Worm (Caenorhabditis elegans) whole organism, L2 larva: ENCODE data around the gene grl-10.

ENCODE experiments used
- C34F6.9 ChIP-seq: fragments of 150-350 bp; optimal IDR thresholded peaks from 2 replicates; lab custom pipeline; 2014; ENCODE audit warnings: missing biosample characterization, missing genetic modification characterization
- F13H6.1 ChIP-seq: sonication (generic microtip); optimal IDR thresholded peaks from 2 replicates; lab custom pipeline; 2016; ENCODE audit warnings: missing genetic modification characterization, missing compliant biosample characterization
- R02D3.7 ChIP-seq: fragments of 150-350 bp; optimal IDR thresholded peaks from 2 replicates; lab custom pipeline; 2014; ENCODE audit warnings: missing biosample characterization, missing genetic modification characterization
- Y55F3AM.14 ChIP-seq: fragments of 200-800 bp; sonication (Bioruptor generic); optimal IDR thresholded peaks from 2 replicates; lab custom pipeline; 2018; ENCODE audit warnings: mild to moderate bottlenecking, missing genetic modification characterization, missing compliant biosample characterization
- alr-1 ChIP-seq: fragments of 150-350 bp; optimal IDR thresholded peaks from 2 replicates; lab custom pipeline; 2014; ENCODE audit warnings: missing biosample characterization, missing genetic modification characterization
- ama-1 ChIP-seq: fragments of 150-350 bp; optimal IDR thresholded peaks from 2 replicates; lab custom pipeline; 2018; ENCODE audit warnings: inconsistent platforms
- blmp-1 ChIP-seq: sonication (generic microtip); optimal IDR thresholded peaks from 2 replicates; lab custom pipeline; 2017; ENCODE audit warnings: missing genetic modification characterization, mild to moderate bottlenecking, missing compliant biosample characterization, antibody characterized with exemption, moderate library complexity; ENCODE audit not compliant: insufficient read depth
- ceh-16 ChIP-seq: fragments of 150-350 bp; optimal IDR thresholded peaks from 2 replicates; lab custom pipeline; 2014; ENCODE audit warnings: missing biosample characterization, missing genetic modification characterization
- crh-2 ChIP-seq: sonication (generic microtip); optimal IDR thresholded peaks from 2 replicates; lab custom pipeline; 2017; ENCODE audit warnings: missing biosample characterization, missing genetic modification characterization
- egl-27 ChIP-seq: sonication (generic microtip); optimal IDR thresholded peaks from 3 replicates; lab custom pipeline; 2017; ENCODE audit warnings: missing biosample characterization, missing genetic modification reagents, missing genetic modification characterization
- elt-1 ChIP-seq: fragments of 150-350 bp; optimal IDR thresholded peaks from 2 replicates; lab custom pipeline; 2014; ENCODE audit warnings: missing biosample characterization, missing genetic modification characterization
- elt-3 ChIP-seq: sonication (generic microtip); optimal IDR thresholded peaks from 2 replicates; lab custom pipeline; 2017; ENCODE audit warnings: missing biosample characterization, missing genetic modification characterization
- fos-1 ChIP-seq: fragments of 150-350 bp; optimal IDR thresholded peaks from 2 replicates; lab custom pipeline; 2014; ENCODE audit warnings: missing biosample characterization, missing genetic modification characterization
- lin-39 ChIP-seq: fragments of 150-350 bp; optimal IDR thresholded peaks from 2 replicates; lab custom pipeline; 2014; ENCODE audit warnings: missing biosample characterization, missing genetic modification reagents, missing genetic modification characterization
- lsy-2 ChIP-seq, 2 experiments: fragments of 150-350 bp in 1 of 2; sonication (generic microtip) in 1 of 2; optimal IDR thresholded peaks; 2 replicates each; lab custom pipeline; 2014 to 2017; ENCODE audit warnings: missing biosample characterization in 2 of 2, missing genetic modification characterization in 2 of 2
- mbf-1 ChIP-seq: sonication (generic microtip); optimal IDR thresholded peaks from 2 replicates; lab custom pipeline; 2017; ENCODE audit warnings: missing biosample characterization, missing genetic modification characterization
- nhr-11 ChIP-seq: fragments of 150-350 bp; optimal IDR thresholded peaks from 2 replicates; lab custom pipeline; 2014; ENCODE audit warnings: missing biosample characterization, missing genetic modification characterization
- nhr-129 ChIP-seq: fragments of 150-350 bp; optimal IDR thresholded peaks from 2 replicates; lab custom pipeline; 2014; ENCODE audit warnings: missing biosample characterization, missing genetic modification characterization
- nhr-23 ChIP-seq: fragments of 150-350 bp; optimal IDR thresholded peaks from 2 replicates; lab custom pipeline; 2014; ENCODE audit warnings: missing biosample characterization, missing genetic modification reagents, missing genetic modification characterization
- nhr-6 ChIP-seq: fragments of 150-350 bp; optimal IDR thresholded peaks from 2 replicates; lab custom pipeline; 2014; ENCODE audit warnings: missing biosample characterization, missing genetic modification characterization
- nhr-77 ChIP-seq: fragments of 150-350 bp; optimal IDR thresholded peaks from 2 replicates; lab custom pipeline; 2014; ENCODE audit warnings: missing biosample characterization, missing genetic modification characterization
- peb-1 ChIP-seq: fragments of 150-350 bp; optimal IDR thresholded peaks from 2 replicates; lab custom pipeline; 2014; ENCODE audit warnings: missing biosample characterization, missing genetic modification characterization
- sem-4 ChIP-seq: fragments of 150-350 bp; optimal IDR thresholded peaks from 2 replicates; lab custom pipeline; 2014; ENCODE audit warnings: missing biosample characterization, missing genetic modification reagents, missing genetic modification characterization
- skn-1 ChIP-seq: sonication (generic microtip); optimal IDR thresholded peaks from 2 replicates; lab custom pipeline; 2017; ENCODE audit warnings: missing biosample characterization, missing genetic modification characterization
- sma-3 ChIP-seq: sonication (generic microtip); optimal IDR thresholded peaks from 2 replicates; lab custom pipeline; 2016; ENCODE audit warnings: missing genetic modification reagents, missing genetic modification characterization, missing compliant biosample characterization
- sma-9 ChIP-seq, 2 experiments: fragments of 150-350 bp in 1 of 2; sonication (generic microtip) in 1 of 2; optimal IDR thresholded peaks; 2 replicates each; lab custom pipeline; 2014 to 2016; ENCODE audit warnings: missing genetic modification characterization in 2 of 2, mild to moderate bottlenecking in 1 of 2, missing biosample characterization in 1 of 2, missing compliant biosample characterization in 1 of 2, missing genetic modification reagents in 1 of 2, moderate library complexity in 1 of 2
- snpc-4 ChIP-seq: fragments of 150-350 bp; optimal IDR thresholded peaks from 2 replicates; lab custom pipeline; 2014; ENCODE audit warnings: missing biosample characterization, missing genetic modification characterization
- unc-39 ChIP-seq: fragments of 150-350 bp; optimal IDR thresholded peaks from 2 replicates; lab custom pipeline; 2014; ENCODE audit warnings: missing biosample characterization, missing genetic modification characterization
- unc-55 ChIP-seq: fragments of 150-350 bp; sonication (generic microtip); optimal IDR thresholded peaks from 3 replicates; lab custom pipeline; 2014; ENCODE audit warnings: missing biosample characterization, missing genetic modification reagents, missing genetic modification characterization
- unc-62 ChIP-seq: fragments of 150-350 bp; optimal IDR thresholded peaks from 2 replicates; lab custom pipeline; 2014; ENCODE audit warnings: missing biosample characterization, missing genetic modification reagents, missing genetic modification characterization
- zag-1 ChIP-seq: fragments of 150-350 bp; optimal IDR thresholded peaks from 2 replicates; lab custom pipeline; 2014; ENCODE audit warnings: missing biosample characterization, missing genetic modification characterization
- ztf-11 ChIP-seq: sonication (generic microtip); optimal IDR thresholded peaks from 2 replicates; lab custom pipeline; 2017; ENCODE audit warnings: missing biosample characterization, missing genetic modification characterization

The grl-10 gene

ce11 chrV:7735319-7735718 lies 39.0 kb upstream of the grl-10 start, which contains the start of gene srr-10:
Gene srr-10 (plus strand): TSS chrV:7735619.
- TF ChIP-seq unc-55 (GFP tag; lab: Kevin White, UChicago) (no peak), egl-27 (tag; lab: Kevin White, UChicago) (no peak)

ce11 chrV:7737710-7738109 lies 36.6 kb upstream of the grl-10 start, which contains the start of gene srr-9:
Gene srr-9 (plus strand): TSS chrV:7738010.
- TF ChIP-seq F13H6.1 (tag; lab: Kevin White, UChicago): no peak
- no peak for TF ChIP-seq nhr-129 (tag; lab: Kevin White, UChicago)
- TF ChIP-seq blmp-1 (tag; lab: Kevin White, UChicago): no peak

ce11 chrV:7739949-7740348 lies 34.4 kb upstream of the grl-10 start:
- no peak for TF ChIP-seq lin-39 (tag; lab: Kevin White, UChicago)
- no peak for TF ChIP-seq zag-1 (tag; lab: Kevin White, UChicago)
- TF ChIP-seq blmp-1 (tag; lab: Kevin White, UChicago): no peak
- no peak for TF ChIP-seq sma-9 (GFP tag; optimal IDR thresholded peaks at IDR 0.05; lab: Kevin White, UChicago)
- TF ChIP-seq sma-9 (tag; optimal IDR thresholded peaks at IDR 0.05; lab: Kevin White, UChicago): no peak
- no peak for TF ChIP-seq ceh-16
- no peak for TF ChIP-seq skn-1 (tag; lab: Kevin White, UChicago)
- TF ChIP-seq unc-39 (tag; lab: Kevin White, UChicago): no peak
- TF ChIP-seq snpc-4: no peak
- TF ChIP-seq elt-1 (tag; lab: Kevin White, UChicago): no peak
- no peak for TF ChIP-seq ztf-11 (tag; lab: Kevin White, UChicago)
- TF ChIP-seq R02D3.7 (tag; lab: Kevin White, UChicago): no peak
- no peak for TF ChIP-seq Y55F3AM.14
- TF ChIP-seq unc-62 (GFP tag; lab: Kevin White, UChicago): no peak
- TF ChIP-seq unc-55 (GFP tag; lab: Kevin White, UChicago): no peak
- TF ChIP-seq nhr-77: no peak
- no peak for TF ChIP-seq alr-1 (tag; lab: Kevin White, UChicago)
- no peak for TF ChIP-seq F13H6.1 (tag; lab: Kevin White, UChicago)
- no peak for TF ChIP-seq egl-27 (tag; lab: Kevin White, UChicago)
- no peak for TF ChIP-seq elt-3 (tag; lab: Kevin White, UChicago)

ce11 chrV:7741918-7742317 lies 32.4 kb upstream of the grl-10 start:
- no peak for TF ChIP-seq nhr-129 (tag; lab: Kevin White, UChicago)
- no peak for TF ChIP-seq nhr-23 (tag; lab: Kevin White, UChicago)
- no peak for TF ChIP-seq nhr-77
- no peak for TF ChIP-seq lin-39 (tag; lab: Kevin White, UChicago)
- TF ChIP-seq mbf-1 (tag; lab: Kevin White, UChicago): no peak
- TF ChIP-seq ama-1 (lab: Kevin White, UChicago): no peak

- TF ChIP-seq nhr-6 (tag; lab: Kevin White, UChicago) (no peak), nhr-11 (tag; lab: Kevin White, UChicago) (no peak), skn-1 (tag; lab: Kevin White, UChicago) (no peak), sma-3 (GFP tag; lab: Kevin White, UChicago) (no peak), sem-4 (tag; lab: Kevin White, UChicago) (no peak), mbf-1 (tag; lab: Kevin White, UChicago) (no peak), lsy-2 (tag; optimal IDR thresholded peaks at IDR 0.05; lab: Kevin White, UChicago) (no peak), Y55F3AM.14 (no peak), nhr-77 (no peak), fos-1 (tag; lab: Kevin White, UChicago) (no peak), C34F6.9 (no peak), peb-1 (tag; lab: Kevin White, UChicago) (no peak), lin-39 (tag; lab: Kevin White, UChicago) (no peak), blmp-1 (tag; lab: Kevin White, UChicago) (no peak), crh-2 (tag; lab: Kevin White, UChicago) (no peak), nhr-23 (tag; lab: Kevin White, UChicago) (no peak)
Observed at ce11 chrV:7742485-7742959, 31.8 kb upstream of the grl-10 start, which contains the start of gene fbxl-5. Gene fbxl-5 (plus strand): TSS chrV:7742909.
